Fruit fly (Drosophila melanogaster) whole organism, pupa: ENCODE results near the gene CG11843.

Experiments used
- CG10348 ChIP-seq: fragments of 200-800 bp; sonication (Bioruptor generic); IDR thresholded peaks from 2 replicates; pipeline ENCODE4 v1.3.6; 2022; ENCODE audit warnings: missing biosample characterization, missing genetic modification characterization
- CG12605 ChIP-seq: fragments of 200-800 bp; sonication (Bioruptor generic); IDR thresholded peaks from 2 replicates; pipeline ENCODE4 v1.3.6; 2022; ENCODE audit warnings: missing biosample characterization, missing genetic modification characterization
- CG13204 ChIP-seq: fragments of 200-800 bp; sonication (Bioruptor generic); optimal IDR thresholded peaks from 2 replicates; lab custom pipeline; 2018; ENCODE audit warnings: missing biosample characterization, mild to moderate bottlenecking, missing genetic modification characterization, moderate library complexity
- CG14655 ChIP-seq: fragments of 200-800 bp; sonication (Bioruptor generic); optimal IDR thresholded peaks from 3 replicates; lab custom pipeline; 2017; ENCODE audit warnings: mild to moderate bottlenecking, missing biosample characterization, missing genetic modification reagents, missing genetic modification characterization
- CG15710 ChIP-seq: fragments of 200-800 bp; sonication (Bioruptor generic); optimal IDR thresholded peaks from 2 replicates; lab custom pipeline; 2018; ENCODE audit warnings: missing biosample characterization, mild to moderate bottlenecking, missing genetic modification characterization, moderate library complexity
- CG17806 ChIP-seq: fragments of 200-800 bp; sonication (Bioruptor generic); optimal IDR thresholded peaks from 2 replicates; lab custom pipeline; 2018; ENCODE audit warnings: missing biosample characterization, mild to moderate bottlenecking, missing genetic modification characterization, moderate library complexity
- CG32121 ChIP-seq: fragments of 200-800 bp; sonication (Bioruptor generic); IDR thresholded peaks from 2 replicates; pipeline ENCODE4 v1.3.6; 2022; ENCODE audit warnings: missing biosample characterization, missing genetic modification characterization
- CG34367 ChIP-seq: fragments of 200-800 bp; sonication (Bioruptor generic); optimal IDR thresholded peaks from 2 replicates; lab custom pipeline; 2018; ENCODE audit warnings: missing biosample characterization, mild to moderate bottlenecking, missing genetic modification characterization
- CG4496 ChIP-seq: fragments of 200-800 bp; sonication (Bioruptor generic); IDR thresholded peaks from 3 replicates; pipeline ENCODE4 v1.3.6; 2022; ENCODE audit warnings: missing biosample characterization, missing genetic modification characterization
- CG8159 ChIP-seq: fragments of 200-800 bp; sonication (Bioruptor generic); optimal IDR thresholded peaks from 3 replicates; lab custom pipeline; 2018; ENCODE audit warnings: missing biosample characterization, mild to moderate bottlenecking, missing genetic modification characterization, moderate library complexity
- CG8301 ChIP-seq: fragments of 200-800 bp; sonication (Bioruptor generic); optimal IDR thresholded peaks from 2 replicates; lab custom pipeline; 2018; ENCODE audit warnings: missing biosample characterization, mild to moderate bottlenecking, missing genetic modification characterization
- CG9948 ChIP-seq: fragments of 200-800 bp; sonication (Bioruptor generic); optimal IDR thresholded peaks from 2 replicates; lab custom pipeline; 2018; ENCODE audit warnings: missing biosample characterization, mild to moderate bottlenecking, missing genetic modification characterization, moderate library complexity
- D1 ChIP-seq: fragments of 200-800 bp; sonication (Bioruptor generic); optimal IDR thresholded peaks from 2 replicates; lab custom pipeline; 2018; ENCODE audit warnings: missing biosample characterization, mild to moderate bottlenecking, missing genetic modification characterization, moderate library complexity
- EcR ChIP-seq: fragments of 200-800 bp; sonication (Bioruptor generic); optimal IDR thresholded peaks from 3 replicates; lab custom pipeline; 2019; ENCODE audit warnings: missing biosample characterization, missing genetic modification characterization, mild to moderate bottlenecking, moderate library complexity, missing genetic modification reagents
- Ets98B ChIP-seq: fragments of 200-800 bp; sonication (Bioruptor generic); IDR thresholded peaks from 2 replicates; pipeline ENCODE4 v1.3.6; 2022; ENCODE audit warnings: missing biosample characterization, missing genetic modification characterization
- Pif1A ChIP-seq: fragments of 200-800 bp; sonication (Bioruptor generic); optimal IDR thresholded peaks from 3 replicates; lab custom pipeline; 2016; ENCODE audit warnings: missing biosample characterization, missing genetic modification characterization
- Pif1B ChIP-seq: fragments of 200-800 bp; sonication (Bioruptor generic); optimal IDR thresholded peaks from 3 replicates; lab custom pipeline; 2016; ENCODE audit warnings: missing biosample characterization, missing genetic modification characterization
- Snoo ChIP-seq: fragments of 200-800 bp; sonication (Bioruptor generic); optimal IDR thresholded peaks from 3 replicates; lab custom pipeline; 2017; ENCODE audit warnings: missing biosample characterization, mild to moderate bottlenecking, missing genetic modification characterization, inconsistent platforms
- fd96Ca ChIP-seq: fragments of 200-800 bp; sonication (Bioruptor generic); IDR thresholded peaks from 3 replicates; pipeline ENCODE4 v1.3.6; 2022; ENCODE audit warnings: missing biosample characterization, missing genetic modification characterization
- gl ChIP-seq: fragments of 200-800 bp; sonication (Bioruptor generic); optimal IDR thresholded peaks from 2 replicates; lab custom pipeline; 2018; ENCODE audit warnings: missing biosample characterization, mild to moderate bottlenecking, missing genetic modification characterization
- rn ChIP-seq: fragments of 200-800 bp; sonication (Bioruptor generic); IDR thresholded peaks from 2 replicates; pipeline ENCODE4 v1.3.6; 2022; ENCODE audit warnings: missing biosample characterization, missing genetic modification characterization

Gene CG11843

DNA sequence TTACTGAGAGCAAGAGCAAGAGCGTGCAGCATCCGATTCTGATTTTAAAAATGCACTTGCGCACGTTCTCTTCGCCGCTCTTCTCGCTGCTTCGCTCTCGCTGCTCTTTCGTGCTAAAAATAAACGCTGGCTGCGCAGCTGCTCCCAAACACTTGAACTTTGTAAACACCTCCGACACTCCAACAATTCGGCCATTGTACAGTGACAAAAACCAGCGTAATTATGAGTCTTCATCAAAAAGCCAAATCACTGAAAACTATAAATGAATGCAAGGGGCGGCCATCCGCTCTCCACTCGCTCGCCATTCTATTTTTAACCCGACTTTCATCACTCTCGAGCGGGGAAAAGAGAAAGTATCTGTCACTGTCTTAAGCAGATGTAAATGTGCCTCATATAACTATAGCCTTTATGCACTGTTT lies 10.5 kb downstream of the CG11843 start:
- TF ChIP-seq CG17806 (tag; lab: Kevin White, UChicago) (peak; percentile 40), CG9948 (peak; percentile 18), CG10348 (no peak), CG8301 (tag; lab: Kevin White, UChicago) (peak; percentile 37), CG34367 (tag; lab: Kevin White, UChicago) (no peak), Pif1A (peak; percentile 52), CG13204 (GFP tag; lab: Kevin White, UChicago) (peak; percentile 5), CG12605 (no peak), fd96Ca (no peak), CG8159 (tag; lab: Kevin White, UChicago) (peak; percentile 30), rn (GFP tag; lab: Robert Waterston, UW) (no peak), EcR (GFP tag; lab: Kevin White, UChicago) (peak; percentile 79), Ets98B (GFP tag; lab: Robert Waterston, UW) (no peak), Pif1B (GFP tag; lab: Kevin White, UChicago) (peak; percentile 29), CG4496 (GFP tag; lab: Robert Waterston, UW) (no peak), CG32121 (GFP tag; lab: Robert Waterston, UW) (no peak), CG15710 (tag; lab: Kevin White, UChicago) (peak; percentile 29), gl (no peak), Snoo (tag; lab: Kevin White, UChicago) (peak; percentile 27), CG14655 (peak; percentile 61), D1 (tag; lab: Kevin White, UChicago) (no peak)

DNA sequence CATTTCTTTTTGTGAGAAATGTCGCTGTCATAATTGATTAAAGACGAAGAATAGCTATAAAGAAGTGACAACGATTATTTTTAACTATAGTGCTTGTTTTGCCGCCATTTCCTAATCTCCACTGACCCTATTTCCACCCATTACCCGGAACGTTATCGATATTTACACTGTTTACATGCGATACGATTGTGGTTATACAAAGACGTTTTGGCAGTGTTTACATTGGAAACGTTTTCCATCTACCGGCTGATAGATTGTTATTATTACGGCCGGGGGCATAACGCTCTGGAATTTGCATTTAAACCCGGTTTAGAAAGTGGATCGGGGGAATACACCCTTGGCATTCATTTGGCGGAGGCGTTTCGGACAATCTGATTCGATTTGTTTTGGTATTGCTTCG lies 12.1 kb downstream of the CG11843 start:
- no peak for TF ChIP-seq CG14655
- TF ChIP-seq CG4496 (GFP tag; lab: Robert Waterston, UW), result no peak
- no peak for TF ChIP-seq CG9948
- TF ChIP-seq CG10348, result no peak
- TF ChIP-seq, all 21 proteins: peak for 0

DNA sequence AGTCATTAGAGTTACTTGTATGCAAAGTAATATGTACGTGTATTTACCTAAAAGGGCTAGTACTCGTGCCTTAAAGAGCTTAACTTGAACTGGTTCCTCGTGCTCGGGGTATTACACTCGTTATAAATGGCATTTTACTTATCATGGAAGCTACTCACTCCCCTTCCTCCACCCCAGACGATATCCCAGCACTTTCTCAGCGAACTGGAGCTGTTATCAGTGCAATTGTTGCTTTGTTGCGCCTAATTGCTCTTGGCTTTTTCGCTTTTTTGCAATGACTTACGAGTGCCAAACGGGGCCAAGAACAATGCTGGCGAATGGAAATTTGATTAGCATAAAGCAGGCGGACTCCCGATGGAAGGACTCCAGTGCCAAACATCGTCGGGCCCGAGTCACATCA lies 12.9 kb downstream of the CG11843 start:
- no peak for TF ChIP-seq CG17806 (tag; lab: Kevin White, UChicago)
- TF ChIP-seq CG34367 (tag; lab: Kevin White, UChicago), result no peak
- no peak for TF ChIP-seq CG4496 (GFP tag; lab: Robert Waterston, UW)
- TF ChIP-seq Pif1A, result no peak
- TF ChIP-seq Pif1B (GFP tag; lab: Kevin White, UChicago), result no peak
- TF ChIP-seq CG15710 (tag; lab: Kevin White, UChicago), result no peak

DNA sequence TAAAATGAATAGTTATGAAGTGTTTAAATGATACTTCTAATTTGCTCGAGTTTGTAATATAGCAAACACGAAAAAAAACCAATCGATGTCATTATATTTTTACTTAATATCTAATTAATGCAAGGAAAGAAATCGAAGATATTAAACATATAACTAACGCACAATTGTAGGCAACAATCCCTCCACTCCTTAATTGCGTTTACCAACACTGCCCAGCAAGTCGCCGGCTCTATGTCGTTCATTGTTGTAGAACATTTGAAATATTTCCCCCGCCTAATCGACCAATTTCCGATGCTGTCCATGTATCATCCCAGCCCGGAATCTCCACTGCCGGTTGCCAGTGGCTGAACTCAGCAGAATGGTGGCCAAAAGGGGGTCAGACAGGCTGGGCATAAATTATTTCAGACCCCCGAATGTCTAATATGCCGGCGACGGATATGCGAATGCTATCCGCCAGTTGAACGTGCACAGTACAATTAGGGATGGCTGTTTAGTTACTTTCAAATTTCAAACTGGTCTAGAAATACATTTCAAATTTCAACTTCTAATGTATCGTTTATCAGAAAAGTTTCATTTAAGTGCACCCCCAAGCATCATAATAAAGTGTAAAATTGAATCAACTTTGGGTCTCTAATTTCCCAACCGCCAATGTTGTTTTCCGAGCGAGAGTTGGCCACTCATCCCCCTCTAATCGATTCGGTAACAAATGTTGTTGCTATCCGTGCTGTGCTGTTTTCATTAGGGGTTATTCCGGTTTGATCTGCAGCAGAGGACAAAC lies 14.5 kb downstream of the CG11843 start:
- 0 out of 2 replicates have a peak, but pooled peaks have one; percentile 19 for TF ChIP-seq CG12605
- TF ChIP-seq CG8159 (tag; lab: Kevin White, UChicago), result no peak
- peak; percentile 60; the same call in 2 of the 3 replicates for TF ChIP-seq CG4496 (GFP tag; lab: Robert Waterston, UW)
- TF ChIP-seq CG17806 (tag; lab: Kevin White, UChicago), result no peak
- TF ChIP-seq Pif1A, result no peak
- no peak for TF ChIP-seq CG9948
- TF ChIP-seq Pif1B (GFP tag; lab: Kevin White, UChicago), result no peak
- TF ChIP-seq CG10348, result no peak
- TF ChIP-seq fd96Ca, result no peak
- no peak for TF ChIP-seq gl
- no peak for TF ChIP-seq EcR (GFP tag; lab: Kevin White, UChicago)
- no peak for TF ChIP-seq Snoo (tag; lab: Kevin White, UChicago)
- no peak for TF ChIP-seq CG34367 (tag; lab: Kevin White, UChicago)
- TF ChIP-seq rn (GFP tag; lab: Robert Waterston, UW), result no peak
- peak; percentile 19 for TF ChIP-seq CG15710 (tag; lab: Kevin White, UChicago)
- TF ChIP-seq CG8301 (tag; lab: Kevin White, UChicago), result peak; percentile 13
- peak; percentile 39; the same call in 1 of the 2 replicates for TF ChIP-seq Ets98B (GFP tag; lab: Robert Waterston, UW)
- no peak for TF ChIP-seq CG13204 (GFP tag; lab: Kevin White, UChicago)
- peak; percentile 9 for TF ChIP-seq CG14655
- TF ChIP-seq D1 (tag; lab: Kevin White, UChicago), result no peak
- TF ChIP-seq CG32121 (GFP tag; lab: Robert Waterston, UW), result peak; percentile 54; the same call in 1 of the 2 replicates

DNA sequence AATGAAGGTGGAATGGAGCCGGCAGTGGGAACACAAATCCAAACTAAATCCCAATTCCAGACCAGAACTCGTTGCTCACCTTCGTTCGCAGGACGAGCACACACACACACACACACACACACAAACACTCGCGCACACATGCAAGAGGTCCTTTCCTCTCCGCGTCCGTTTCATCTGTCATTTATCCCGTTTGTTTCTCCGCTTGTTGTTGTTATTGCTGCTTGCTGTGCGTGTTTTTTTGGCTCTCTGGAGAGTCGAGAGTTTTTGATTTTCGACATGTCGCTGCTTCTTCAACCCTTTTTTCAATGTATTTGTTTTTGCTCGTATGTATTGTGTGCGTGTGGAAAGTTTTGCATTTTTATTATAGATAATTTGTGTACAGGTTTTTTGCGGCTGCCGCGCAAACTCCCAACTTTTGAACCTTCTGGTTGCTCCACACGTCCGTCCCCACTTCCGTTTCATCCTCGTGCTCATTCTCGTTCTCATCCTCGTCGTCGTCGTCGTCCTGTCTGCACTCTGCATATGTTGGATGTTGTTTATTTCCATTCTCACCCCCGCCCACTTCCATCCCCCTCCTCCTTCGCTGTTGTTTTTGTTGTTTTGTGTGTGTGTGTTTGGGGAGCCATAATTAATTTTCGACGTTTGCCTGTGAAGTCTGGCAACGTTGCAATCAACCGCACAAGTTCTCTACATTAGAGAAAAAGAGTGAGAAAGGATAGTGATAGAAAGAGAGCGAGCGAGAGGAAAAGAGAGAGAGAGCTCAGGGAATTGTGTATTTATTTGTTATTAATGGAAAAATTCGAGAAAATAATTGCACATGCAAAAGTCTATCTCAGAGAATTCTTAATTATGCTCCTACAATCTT lies 15.3 kb downstream of the CG11843 start:
- TF ChIP-seq CG8159 (tag; lab: Kevin White, UChicago) (no peak), rn (GFP tag; lab: Robert Waterston, UW) (no peak), CG4496 (GFP tag; lab: Robert Waterston, UW) (no peak), D1 (tag; lab: Kevin White, UChicago) (no peak), CG14655 (no peak), CG17806 (tag; lab: Kevin White, UChicago) (no peak), CG13204 (GFP tag; lab: Kevin White, UChicago) (no peak)
- TF ChIP-seq, all 21 proteins: peak for 0
